Worm (Caenorhabditis elegans): ENCODE results near the gene mlck-1.
A peak's percentile ranks its signal among the peaks of the same experiment; 100 is the strongest.

mlck-1 gene

DNA sequence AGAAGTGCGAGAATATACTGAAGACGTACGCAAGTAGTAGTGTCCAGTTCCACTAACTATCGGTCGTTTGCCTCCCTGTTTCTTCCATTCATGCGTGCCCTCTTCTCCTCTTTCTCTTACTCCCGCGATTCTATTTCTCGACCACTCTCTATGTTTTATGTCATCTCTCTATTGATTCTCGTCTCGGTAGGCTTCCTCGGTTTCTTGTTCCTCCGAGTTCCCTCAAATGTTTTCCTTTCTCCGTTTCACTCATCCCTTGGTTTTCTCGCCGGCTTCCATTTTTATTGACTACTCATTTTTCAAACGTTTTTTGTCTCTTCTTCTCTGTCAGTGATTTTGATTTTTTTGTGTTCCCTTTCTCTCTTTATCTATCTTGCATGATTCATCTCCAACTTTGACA, 43.2 kb downstream of the mlck-1 start (continued):
- no peak for TF ChIP-seq ets-4 (tag; optimal IDR thresholded peaks at IDR 0.05)
- peak; percentile 10 for TF ChIP-seq tbx-2 (tag; optimal IDR thresholded peaks at IDR 0.05)
- TF ChIP-seq unc-42 (tag; optimal IDR thresholded peaks at IDR 0.05) = peak; percentile 61
- TF ChIP-seq mec-3 (tag; optimal IDR thresholded peaks at IDR 0.05; ENCODE audit: borderline replicate concordance) = no peak
- TF ChIP-seq eyg-1 (tag; optimal IDR thresholded peaks at IDR 0.05) = no peak
- no peak for TF ChIP-seq fkh-10 (GFP tag; optimal IDR thresholded peaks at IDR 0.05)
- TF ChIP-seq K02D7.2 (tag; optimal IDR thresholded peaks at IDR 0.05) = no peak
- TF ChIP-seq pag-3 (tag; optimal IDR thresholded peaks at IDR 0.05; ENCODE audit: borderline replicate concordance) = no peak
- no peak for TF ChIP-seq sox-2 (GFP tag; IDR thresholded peaks at IDR 0.05)
- TF ChIP-seq pha-2 (tag; optimal IDR thresholded peaks at IDR 0.05) = no peak
- TF ChIP-seq gmeb-2 (tag; optimal IDR thresholded peaks at IDR 0.05) = no peak
- peak; percentile 46 for TF ChIP-seq ceh-31 (tag; optimal IDR thresholded peaks at IDR 0.05)
- TF ChIP-seq odd-2 (tag; optimal IDR thresholded peaks at IDR 0.05) = no peak
- TF ChIP-seq dve-1 (tag; optimal IDR thresholded peaks at IDR 0.05) = no peak
- TF ChIP-seq che-1 (tag; optimal IDR thresholded peaks at IDR 0.05) = no peak

DNA sequence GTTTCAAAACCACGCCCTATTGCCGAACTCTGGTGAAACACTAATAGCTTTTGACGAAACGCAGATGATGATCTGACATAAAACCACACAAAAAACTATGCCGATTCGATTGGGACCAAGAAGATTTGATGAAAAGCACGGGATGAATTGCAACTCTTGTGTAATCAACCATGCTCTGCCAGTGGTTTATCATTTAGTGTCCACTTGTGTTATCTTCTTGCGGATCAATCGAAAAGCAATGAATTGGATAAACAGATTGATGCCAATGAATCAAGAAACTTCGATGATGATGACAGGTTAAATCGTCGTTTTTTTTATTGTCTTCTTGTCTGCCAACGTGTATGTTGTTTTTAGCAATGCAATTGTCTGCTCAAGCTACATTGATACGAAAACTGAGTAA, 47.6 kb downstream of the mlck-1 start, which contains the start of gene F42G10.1:
Gene F42G10.1, minus strand, starts transcription at position 151 of the 400 bp plus-strand sequence.
- TF ChIP-seq K02D7.2 (tag; optimal IDR thresholded peaks at IDR 0.05) = no peak
- no peak for TF ChIP-seq pax-1 (tag; optimal IDR thresholded peaks at IDR 0.05)

DNA sequence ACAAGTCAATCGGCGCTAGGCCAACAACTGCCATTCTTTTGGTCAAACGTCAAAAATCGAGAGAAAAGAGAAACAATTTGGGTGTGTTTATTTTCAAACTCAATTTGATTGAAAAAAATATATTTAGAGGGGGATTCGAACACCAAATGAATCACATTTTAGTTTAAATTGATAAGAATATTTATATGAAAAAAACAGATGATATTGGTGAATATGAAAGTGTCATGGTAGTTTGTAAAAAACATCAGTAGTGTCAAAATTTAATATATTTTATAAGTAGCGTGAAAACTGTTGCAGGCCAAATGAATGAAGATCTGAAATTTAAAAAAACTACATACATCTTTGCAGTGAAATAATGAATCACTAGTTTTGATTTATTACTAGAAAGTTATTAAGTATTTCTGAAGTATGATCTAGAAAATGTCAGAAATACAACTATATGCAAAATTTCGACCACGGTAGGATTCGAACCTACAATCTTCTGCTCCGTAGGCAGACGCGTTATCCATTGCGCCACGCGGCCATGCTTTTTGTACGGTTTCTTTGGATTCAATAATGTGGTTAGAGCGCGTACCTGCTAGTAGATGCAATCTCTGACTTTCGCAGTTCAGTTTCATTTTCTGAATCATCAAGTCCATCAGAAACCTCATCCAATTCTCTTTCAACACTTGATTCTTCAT, 51.5 kb downstream of the mlck-1 start, which contains the start of gene F19C6.4:
Gene F19C6.4, minus strand, starts transcription at position 51 of the 680 bp plus-strand sequence.
- no peak for TF ChIP-seq K09A11.1 (tag; optimal IDR thresholded peaks at IDR 0.05; ENCODE audit: insufficient read depth)

Data from whole organism, late embryonic.